Worm (Caenorhabditis elegans) whole organism, L2 larva: ENCODE results near the gene nhr-127.

Experiments
- C34F6.9 ChIP-seq: fragments of 150-350 bp; optimal IDR thresholded peaks from 2 replicates; lab custom pipeline; 2014; ENCODE audit warnings: missing biosample characterization, missing genetic modification characterization
- F13H6.1 ChIP-seq: sonication (generic microtip); optimal IDR thresholded peaks from 2 replicates; lab custom pipeline; 2016; ENCODE audit warnings: missing genetic modification characterization, missing compliant biosample characterization
- alr-1 ChIP-seq: fragments of 150-350 bp; optimal IDR thresholded peaks from 2 replicates; lab custom pipeline; 2014; ENCODE audit warnings: missing biosample characterization, missing genetic modification characterization
- aly-2 ChIP-seq: fragments of 150-350 bp; optimal IDR thresholded peaks from 2 replicates; lab custom pipeline; 2014; ENCODE audit warnings: missing biosample characterization, missing genetic modification characterization
- ama-1 ChIP-seq: fragments of 150-350 bp; optimal IDR thresholded peaks from 2 replicates; lab custom pipeline; 2018; ENCODE audit warnings: inconsistent platforms
- blmp-1 ChIP-seq: sonication (generic microtip); optimal IDR thresholded peaks from 2 replicates; lab custom pipeline; 2017; ENCODE audit warnings: missing genetic modification characterization, mild to moderate bottlenecking, missing compliant biosample characterization, antibody characterized with exemption, moderate library complexity; ENCODE audit not compliant: insufficient read depth
- ceh-16 ChIP-seq: fragments of 150-350 bp; optimal IDR thresholded peaks from 2 replicates; lab custom pipeline; 2014; ENCODE audit warnings: missing biosample characterization, missing genetic modification characterization
- ceh-82 ChIP-seq: fragments of 150-350 bp; optimal IDR thresholded peaks from 2 replicates; lab custom pipeline; 2014; ENCODE audit warnings: missing biosample characterization, missing genetic modification characterization
- crh-2 ChIP-seq: sonication (generic microtip); optimal IDR thresholded peaks from 2 replicates; lab custom pipeline; 2017; ENCODE audit warnings: missing biosample characterization, missing genetic modification characterization
- dmd-4 ChIP-seq: sonication (generic microtip); optimal IDR thresholded peaks from 2 replicates; lab custom pipeline; 2017; ENCODE audit warnings: missing biosample characterization, missing genetic modification characterization
- egl-27 ChIP-seq: sonication (generic microtip); optimal IDR thresholded peaks from 3 replicates; lab custom pipeline; 2017; ENCODE audit warnings: missing biosample characterization, missing genetic modification reagents, missing genetic modification characterization
- gmeb-1 ChIP-seq: fragments of 150-350 bp; optimal IDR thresholded peaks from 2 replicates; lab custom pipeline; 2014; ENCODE audit warnings: missing biosample characterization, missing genetic modification characterization
- lin-13 ChIP-seq: fragments of 150-350 bp; optimal IDR thresholded peaks from 2 replicates; lab custom pipeline; 2014; ENCODE audit warnings: missing biosample characterization, missing genetic modification reagents, missing genetic modification characterization
- lin-39 ChIP-seq: fragments of 150-350 bp; optimal IDR thresholded peaks from 2 replicates; lab custom pipeline; 2014; ENCODE audit warnings: missing biosample characterization, missing genetic modification reagents, missing genetic modification characterization
- mab-5 ChIP-seq: fragments of 150-350 bp; optimal IDR thresholded peaks from 2 replicates; lab custom pipeline; 2014; ENCODE audit warnings: missing biosample characterization, missing genetic modification characterization
- mbf-1 ChIP-seq: sonication (generic microtip); optimal IDR thresholded peaks from 2 replicates; lab custom pipeline; 2017; ENCODE audit warnings: missing biosample characterization, missing genetic modification characterization
- mdl-1 ChIP-seq, 2 experiments: fragments of 150-350 bp in 1 of 2; sonication (generic microtip) in 1 of 2; optimal IDR thresholded peaks; 2 replicates each; lab custom pipeline; 2017; ENCODE audit warnings: missing biosample characterization in 2 of 2, missing genetic modification characterization in 2 of 2
- nhr-129 ChIP-seq: fragments of 150-350 bp; optimal IDR thresholded peaks from 2 replicates; lab custom pipeline; 2014; ENCODE audit warnings: missing biosample characterization, missing genetic modification characterization
- nhr-21 ChIP-seq: fragments of 150-350 bp; optimal IDR thresholded peaks from 2 replicates; lab custom pipeline; 2014; ENCODE audit warnings: missing biosample characterization, missing genetic modification characterization
- nhr-23 ChIP-seq: fragments of 150-350 bp; optimal IDR thresholded peaks from 2 replicates; lab custom pipeline; 2014; ENCODE audit warnings: missing biosample characterization, missing genetic modification reagents, missing genetic modification characterization
- nhr-237 ChIP-seq: fragments of 150-350 bp; optimal IDR thresholded peaks from 2 replicates; lab custom pipeline; 2014; ENCODE audit warnings: missing biosample characterization, missing genetic modification characterization
- nhr-25 ChIP-seq: fragments of 150-350 bp; sonication (generic microtip); optimal IDR thresholded peaks from 3 replicates; lab custom pipeline; 2014; ENCODE audit warnings: missing biosample characterization, missing genetic modification characterization
- nhr-6 ChIP-seq: fragments of 150-350 bp; optimal IDR thresholded peaks from 2 replicates; lab custom pipeline; 2014; ENCODE audit warnings: missing biosample characterization, missing genetic modification characterization
- peb-1 ChIP-seq: fragments of 150-350 bp; optimal IDR thresholded peaks from 2 replicates; lab custom pipeline; 2014; ENCODE audit warnings: missing biosample characterization, missing genetic modification characterization
- sem-4 ChIP-seq: fragments of 150-350 bp; optimal IDR thresholded peaks from 2 replicates; lab custom pipeline; 2014; ENCODE audit warnings: missing biosample characterization, missing genetic modification reagents, missing genetic modification characterization
- sma-3 ChIP-seq: sonication (generic microtip); optimal IDR thresholded peaks from 2 replicates; lab custom pipeline; 2016; ENCODE audit warnings: missing genetic modification reagents, missing genetic modification characterization, missing compliant biosample characterization
- snpc-4 ChIP-seq: fragments of 150-350 bp; optimal IDR thresholded peaks from 2 replicates; lab custom pipeline; 2014; ENCODE audit warnings: missing biosample characterization, missing genetic modification characterization
- unc-55 ChIP-seq: fragments of 150-350 bp; sonication (generic microtip); optimal IDR thresholded peaks from 3 replicates; lab custom pipeline; 2014; ENCODE audit warnings: missing biosample characterization, missing genetic modification reagents, missing genetic modification characterization
- unc-62 ChIP-seq: fragments of 150-350 bp; optimal IDR thresholded peaks from 2 replicates; lab custom pipeline; 2014; ENCODE audit warnings: missing biosample characterization, missing genetic modification reagents, missing genetic modification characterization
- zag-1 ChIP-seq: fragments of 150-350 bp; optimal IDR thresholded peaks from 2 replicates; lab custom pipeline; 2014; ENCODE audit warnings: missing biosample characterization, missing genetic modification characterization
- ztf-4 ChIP-seq: fragments of 150-350 bp; optimal IDR thresholded peaks from 2 replicates; lab custom pipeline; 2014; ENCODE audit warnings: missing biosample characterization, missing genetic modification characterization

The nhr-127 gene

DNA sequence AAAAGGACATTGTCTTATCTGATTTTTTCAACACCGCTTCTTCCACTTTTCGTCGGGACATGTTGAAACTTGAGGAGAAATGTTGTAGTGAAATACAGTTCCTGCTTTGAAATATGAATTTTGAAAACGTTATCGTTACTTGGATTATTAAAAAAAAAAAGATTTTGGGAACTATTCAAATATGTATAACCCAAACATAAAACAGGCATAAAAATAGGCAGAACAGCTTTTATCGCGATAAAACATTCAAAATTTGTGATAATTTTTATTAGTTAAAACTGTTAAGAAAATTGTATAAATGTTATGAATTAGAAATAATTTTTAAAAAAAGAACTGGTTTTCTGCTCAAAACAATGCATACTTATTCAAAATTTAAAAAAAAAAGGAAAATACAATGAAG is 3.4 kb upstream of the nhr-127 start, which contains the start of gene bgnt-1.3:
bgnt-1.3 (minus strand) TSS at position 101 of the 400 bp plus-strand sequence.
- TF ChIP-seq sma-3 (no peak), unc-55 (GFP tag; lab: Kevin White, UChicago) (no peak), unc-62 (GFP tag; lab: Kevin White, UChicago) (no peak), mdl-1 (tag; optimal IDR thresholded peaks at IDR 0.05; lab: Kevin White, UChicago) (no peak), peb-1 (no peak), gmeb-1 (no peak), nhr-23 (tag; lab: Kevin White, UChicago) (no peak), crh-2 (tag; lab: Kevin White, UChicago) (no peak), ama-1 (lab: Kevin White, UChicago) (no peak), mbf-1 (tag; lab: Kevin White, UChicago) (no peak), sem-4 (no peak), F13H6.1 (tag; lab: Kevin White, UChicago) (no peak), nhr-129 (tag; lab: Kevin White, UChicago) (no peak), C34F6.9 (tag; lab: Kevin White, UChicago) (no peak), blmp-1 (no peak)

DNA sequence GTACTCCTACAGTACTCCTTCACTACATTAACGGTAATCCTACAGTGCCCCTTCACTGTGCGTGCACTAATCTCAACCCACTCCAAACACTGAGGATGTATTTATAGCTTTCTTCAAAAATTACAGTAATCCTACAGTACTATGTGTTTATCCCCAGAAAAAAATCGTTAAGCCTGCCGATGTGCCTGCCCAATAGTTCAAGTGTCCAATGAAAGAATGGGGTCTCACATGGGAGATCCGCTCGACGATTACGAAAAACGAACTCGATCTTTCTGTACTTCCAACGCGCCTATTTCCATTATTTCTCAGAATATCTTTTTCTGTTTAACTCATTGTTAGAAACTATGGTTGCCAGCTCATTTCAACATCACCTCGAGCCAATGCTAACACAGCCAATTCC is 1.6 kb upstream of the nhr-127 start, which contains the start of gene nhr-218:
nhr-218 (plus strand) TSS at position 301 of the 400 bp plus-strand sequence.
- TF ChIP-seq mab-5 (no peak), ceh-82 (tag; lab: Kevin White, UChicago) (no peak), aly-2 (no peak), alr-1 (tag; lab: Kevin White, UChicago) (no peak), zag-1 (no peak), crh-2 (tag; lab: Kevin White, UChicago) (no peak), ama-1 (lab: Kevin White, UChicago) (no peak), nhr-237 (tag; lab: Kevin White, UChicago) (no peak), mdl-1 (tag; optimal IDR thresholded peaks at IDR 0.05; lab: Kevin White, UChicago) (no peak)

DNA sequence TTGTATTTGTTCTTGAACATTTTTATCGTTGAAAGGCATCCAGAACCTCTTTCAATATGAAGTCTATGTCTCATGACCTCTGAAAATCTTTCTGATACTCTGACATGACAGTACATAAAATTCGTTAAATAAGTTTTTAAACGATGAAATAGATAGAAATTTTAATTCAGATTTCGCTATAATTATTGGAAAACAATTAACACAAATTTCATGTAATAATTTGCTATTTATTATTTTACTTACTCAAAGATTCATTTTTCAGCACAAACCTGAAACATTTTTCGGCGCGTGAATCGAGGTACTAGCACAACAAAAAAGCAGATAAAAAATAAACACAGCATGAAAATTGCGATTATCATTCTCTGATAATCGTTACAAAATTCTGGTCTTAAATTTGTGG is 6.7 kb downstream of the nhr-127 start, which contains the start of gene T13F3.4:
T13F3.4 (minus strand) TSS at position 101 of the 400 bp plus-strand sequence.
- TF ChIP-seq dmd-4 (no peak), nhr-25 (tag; lab: Kevin White, UChicago) (no peak), egl-27 (tag; lab: Kevin White, UChicago) (no peak), gmeb-1 (no peak), nhr-6 (tag; lab: Kevin White, UChicago) (no peak), lin-13 (GFP tag; lab: Kevin White, UChicago) (no peak), unc-55 (GFP tag; lab: Kevin White, UChicago) (no peak), snpc-4 (tag; lab: Kevin White, UChicago) (no peak)

DNA sequence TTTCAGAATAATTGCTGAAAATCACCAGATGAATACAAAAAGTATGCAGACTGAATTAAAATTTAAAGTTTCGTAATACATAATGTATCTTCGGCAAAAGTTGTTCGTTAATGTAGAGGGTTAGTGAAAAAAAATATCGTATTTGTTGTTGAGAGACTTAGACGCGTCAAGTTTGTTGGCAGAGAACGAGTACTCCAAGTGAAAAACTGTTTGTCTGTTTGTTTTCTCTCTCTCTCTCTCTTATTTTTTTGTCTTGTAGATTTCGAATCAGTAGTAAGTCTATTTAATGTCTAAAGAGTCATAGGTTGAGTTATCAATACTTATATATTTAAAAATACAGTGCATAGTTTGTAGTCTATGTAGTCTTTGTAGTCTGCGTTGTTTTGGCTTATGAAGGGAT is 9.8 kb downstream of the nhr-127 start, which contains the start of the genes fbxa-2 and T13F3.8:
fbxa-2 (minus strand) TSS at position 101 of the 400 bp plus-strand sequence.
T13F3.8 (plus strand) TSS at position 245 of the 400 bp plus-strand sequence.
- no peak for TF ChIP-seq snpc-4 (tag; lab: Kevin White, UChicago)
- no peak for TF ChIP-seq nhr-6 (tag; lab: Kevin White, UChicago)
- no peak for TF ChIP-seq ceh-16 (tag; lab: Kevin White, UChicago)
- TF ChIP-seq ztf-4, result no peak
- TF ChIP-seq peb-1, result no peak
- TF ChIP-seq lin-39 (tag; lab: Kevin White, UChicago), result no peak
- TF ChIP-seq nhr-21 (tag; lab: Kevin White, UChicago), result no peak

DNA sequence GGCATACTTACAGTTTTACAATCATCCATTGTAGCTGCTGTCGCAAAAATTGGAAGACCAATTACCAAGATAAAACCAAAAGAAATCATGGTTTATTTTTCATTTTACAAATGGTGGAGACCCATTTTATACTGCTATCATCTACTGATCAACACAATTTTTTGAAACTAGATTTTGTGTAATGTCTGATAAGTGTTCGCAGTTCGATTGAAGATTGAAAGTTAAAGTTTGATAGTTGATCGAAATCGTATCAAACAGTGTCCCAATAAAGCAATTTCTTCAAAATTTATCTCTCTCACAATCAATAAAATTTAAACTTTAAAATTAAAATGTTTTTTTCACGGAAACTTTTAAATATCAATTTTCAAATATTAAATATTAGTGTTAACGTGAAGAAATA is 11.3 kb downstream of the nhr-127 start, which contains the start of gene T13F3.6:
T13F3.6 (minus strand) TSS at position 101 of the 400 bp plus-strand sequence.
- TF ChIP-seq lin-39 (tag; lab: Kevin White, UChicago) (no peak), zag-1 (no peak), unc-62 (GFP tag; lab: Kevin White, UChicago) (no peak), ztf-4 (no peak), alr-1 (tag; lab: Kevin White, UChicago) (no peak)

DNA sequence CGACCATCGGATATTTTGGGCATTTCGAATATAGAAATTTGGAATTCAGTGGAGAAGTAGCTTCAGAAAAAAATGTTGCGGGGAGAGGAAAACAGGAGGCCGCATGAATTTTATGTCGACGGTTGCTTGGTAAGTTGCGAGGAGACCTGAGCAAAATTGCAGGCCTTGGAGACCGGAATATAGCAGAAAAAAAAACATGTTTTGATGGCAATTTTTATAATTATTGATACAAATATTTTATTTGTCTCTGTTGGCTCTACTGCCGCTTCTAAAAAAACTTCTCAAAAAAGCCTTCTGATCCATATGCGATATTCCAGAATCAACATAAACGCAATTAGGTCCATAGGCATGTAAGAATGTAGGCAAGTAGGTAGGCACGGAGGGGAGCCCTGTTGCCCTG is 15.6 kb downstream of the nhr-127 start, which contains the start of gene pacl-1:
pacl-1 (minus strand) TSS at position 101 of the 400 bp plus-strand sequence.
- TF ChIP-seq mdl-1 (tag; optimal IDR thresholded peaks at IDR 0.05; lab: Kevin White, UChicago) (no peak), lin-39 (tag; lab: Kevin White, UChicago) (no peak), mab-5 (no peak), peb-1 (no peak), lin-13 (GFP tag; lab: Kevin White, UChicago) (no peak), gmeb-1 (no peak), nhr-23 (tag; lab: Kevin White, UChicago) (no peak), F13H6.1 (tag; lab: Kevin White, UChicago) (no peak)
